Worm (Caenorhabditis elegans) whole organism, L2 larva: ENCODE measurements around the gene D1046.18.
A peak's percentile ranks its signal among the peaks of the same experiment; 100 is the strongest.

Experiments used
- C34F6.9 ChIP-seq: fragments of 150-350 bp; optimal IDR thresholded peaks from 2 replicates; lab custom pipeline; 2014; ENCODE audit warnings: missing biosample characterization, missing genetic modification characterization
- F13H6.1 ChIP-seq: sonication (generic microtip); optimal IDR thresholded peaks from 2 replicates; lab custom pipeline; 2016; ENCODE audit warnings: missing genetic modification characterization, missing compliant biosample characterization
- R02D3.7 ChIP-seq: fragments of 150-350 bp; optimal IDR thresholded peaks from 2 replicates; lab custom pipeline; 2014; ENCODE audit warnings: missing biosample characterization, missing genetic modification characterization
- Y55F3AM.14 ChIP-seq: fragments of 200-800 bp; sonication (Bioruptor generic); optimal IDR thresholded peaks from 2 replicates; lab custom pipeline; 2018; ENCODE audit warnings: mild to moderate bottlenecking, missing genetic modification characterization, missing compliant biosample characterization
- ZK546.5 ChIP-seq: sonication (generic microtip); optimal IDR thresholded peaks from 2 replicates; lab custom pipeline; 2017; ENCODE audit warnings: missing biosample characterization, missing genetic modification characterization
- alr-1 ChIP-seq: fragments of 150-350 bp; optimal IDR thresholded peaks from 2 replicates; lab custom pipeline; 2014; ENCODE audit warnings: missing biosample characterization, missing genetic modification characterization
- aly-2 ChIP-seq: fragments of 150-350 bp; optimal IDR thresholded peaks from 2 replicates; lab custom pipeline; 2014; ENCODE audit warnings: missing biosample characterization, missing genetic modification characterization
- ama-1 ChIP-seq: fragments of 150-350 bp; optimal IDR thresholded peaks from 2 replicates; lab custom pipeline; 2018; ENCODE audit warnings: inconsistent platforms
- blmp-1 ChIP-seq: sonication (generic microtip); optimal IDR thresholded peaks from 2 replicates; lab custom pipeline; 2017; ENCODE audit warnings: missing genetic modification characterization, mild to moderate bottlenecking, missing compliant biosample characterization, antibody characterized with exemption, moderate library complexity; ENCODE audit not compliant: insufficient read depth
- ceh-16 ChIP-seq: fragments of 150-350 bp; optimal IDR thresholded peaks from 2 replicates; lab custom pipeline; 2014; ENCODE audit warnings: missing biosample characterization, missing genetic modification characterization
- ceh-82 ChIP-seq: fragments of 150-350 bp; optimal IDR thresholded peaks from 2 replicates; lab custom pipeline; 2014; ENCODE audit warnings: missing biosample characterization, missing genetic modification characterization
- crh-2 ChIP-seq: sonication (generic microtip); optimal IDR thresholded peaks from 2 replicates; lab custom pipeline; 2017; ENCODE audit warnings: missing biosample characterization, missing genetic modification characterization
- dmd-4 ChIP-seq: sonication (generic microtip); optimal IDR thresholded peaks from 2 replicates; lab custom pipeline; 2017; ENCODE audit warnings: missing biosample characterization, missing genetic modification characterization
- egl-27 ChIP-seq: sonication (generic microtip); optimal IDR thresholded peaks from 3 replicates; lab custom pipeline; 2017; ENCODE audit warnings: missing biosample characterization, missing genetic modification reagents, missing genetic modification characterization
- elt-1 ChIP-seq: fragments of 150-350 bp; optimal IDR thresholded peaks from 2 replicates; lab custom pipeline; 2014; ENCODE audit warnings: missing biosample characterization, missing genetic modification characterization
- elt-3 ChIP-seq: sonication (generic microtip); optimal IDR thresholded peaks from 2 replicates; lab custom pipeline; 2017; ENCODE audit warnings: missing biosample characterization, missing genetic modification characterization
- fos-1 ChIP-seq: fragments of 150-350 bp; optimal IDR thresholded peaks from 2 replicates; lab custom pipeline; 2014; ENCODE audit warnings: missing biosample characterization, missing genetic modification characterization
- gmeb-1 ChIP-seq: fragments of 150-350 bp; optimal IDR thresholded peaks from 2 replicates; lab custom pipeline; 2014; ENCODE audit warnings: missing biosample characterization, missing genetic modification characterization
- lin-11 ChIP-seq: fragments of 150-350 bp; sonication (generic microtip); optimal IDR thresholded peaks from 2 replicates; lab custom pipeline; 2014; ENCODE audit warnings: missing biosample characterization, missing genetic modification characterization, inconsistent platforms, mixed read lengths
- lin-13 ChIP-seq: fragments of 150-350 bp; optimal IDR thresholded peaks from 2 replicates; lab custom pipeline; 2014; ENCODE audit warnings: missing biosample characterization, missing genetic modification reagents, missing genetic modification characterization
- lin-39 ChIP-seq: fragments of 150-350 bp; optimal IDR thresholded peaks from 2 replicates; lab custom pipeline; 2014; ENCODE audit warnings: missing biosample characterization, missing genetic modification reagents, missing genetic modification characterization
- lsy-2 ChIP-seq, 2 experiments: fragments of 150-350 bp in 1 of 2; sonication (generic microtip) in 1 of 2; optimal IDR thresholded peaks; 2 replicates each; lab custom pipeline; 2014 to 2017; ENCODE audit warnings: missing biosample characterization in 2 of 2, missing genetic modification characterization in 2 of 2
- mab-5 ChIP-seq: fragments of 150-350 bp; optimal IDR thresholded peaks from 2 replicates; lab custom pipeline; 2014; ENCODE audit warnings: missing biosample characterization, missing genetic modification characterization
- mbf-1 ChIP-seq: sonication (generic microtip); optimal IDR thresholded peaks from 2 replicates; lab custom pipeline; 2017; ENCODE audit warnings: missing biosample characterization, missing genetic modification characterization
- mdl-1 ChIP-seq, 2 experiments: fragments of 150-350 bp in 1 of 2; sonication (generic microtip) in 1 of 2; optimal IDR thresholded peaks; 2 replicates each; lab custom pipeline; 2017; ENCODE audit warnings: missing biosample characterization in 2 of 2, missing genetic modification characterization in 2 of 2
- nhr-10 ChIP-seq: sonication (generic microtip); optimal IDR thresholded peaks from 2 replicates; lab custom pipeline; 2017; ENCODE audit warnings: missing biosample characterization, missing genetic modification characterization
- nhr-11 ChIP-seq: fragments of 150-350 bp; optimal IDR thresholded peaks from 2 replicates; lab custom pipeline; 2014; ENCODE audit warnings: missing biosample characterization, missing genetic modification characterization
- nhr-12 ChIP-seq: fragments of 150-350 bp; optimal IDR thresholded peaks from 2 replicates; lab custom pipeline; 2014; ENCODE audit warnings: missing biosample characterization, missing genetic modification characterization
- nhr-129 ChIP-seq: fragments of 150-350 bp; optimal IDR thresholded peaks from 2 replicates; lab custom pipeline; 2014; ENCODE audit warnings: missing biosample characterization, missing genetic modification characterization
- nhr-21 ChIP-seq: fragments of 150-350 bp; optimal IDR thresholded peaks from 2 replicates; lab custom pipeline; 2014; ENCODE audit warnings: missing biosample characterization, missing genetic modification characterization
- nhr-23 ChIP-seq: fragments of 150-350 bp; optimal IDR thresholded peaks from 2 replicates; lab custom pipeline; 2014; ENCODE audit warnings: missing biosample characterization, missing genetic modification reagents, missing genetic modification characterization
- nhr-237 ChIP-seq: fragments of 150-350 bp; optimal IDR thresholded peaks from 2 replicates; lab custom pipeline; 2014; ENCODE audit warnings: missing biosample characterization, missing genetic modification characterization
- nhr-25 ChIP-seq: fragments of 150-350 bp; sonication (generic microtip); optimal IDR thresholded peaks from 3 replicates; lab custom pipeline; 2014; ENCODE audit warnings: missing biosample characterization, missing genetic modification characterization
- nhr-6 ChIP-seq: fragments of 150-350 bp; optimal IDR thresholded peaks from 2 replicates; lab custom pipeline; 2014; ENCODE audit warnings: missing biosample characterization, missing genetic modification characterization
- nhr-77 ChIP-seq: fragments of 150-350 bp; optimal IDR thresholded peaks from 2 replicates; lab custom pipeline; 2014; ENCODE audit warnings: missing biosample characterization, missing genetic modification characterization
- peb-1 ChIP-seq: fragments of 150-350 bp; optimal IDR thresholded peaks from 2 replicates; lab custom pipeline; 2014; ENCODE audit warnings: missing biosample characterization, missing genetic modification characterization
- sem-4 ChIP-seq: fragments of 150-350 bp; optimal IDR thresholded peaks from 2 replicates; lab custom pipeline; 2014; ENCODE audit warnings: missing biosample characterization, missing genetic modification reagents, missing genetic modification characterization
- skn-1 ChIP-seq: sonication (generic microtip); optimal IDR thresholded peaks from 2 replicates; lab custom pipeline; 2017; ENCODE audit warnings: missing biosample characterization, missing genetic modification characterization
- sma-3 ChIP-seq: sonication (generic microtip); optimal IDR thresholded peaks from 2 replicates; lab custom pipeline; 2016; ENCODE audit warnings: missing genetic modification reagents, missing genetic modification characterization, missing compliant biosample characterization
- sma-9 ChIP-seq, 2 experiments: fragments of 150-350 bp in 1 of 2; sonication (generic microtip) in 1 of 2; optimal IDR thresholded peaks; 2 replicates each; lab custom pipeline; 2014 to 2016; ENCODE audit warnings: missing genetic modification characterization in 2 of 2, mild to moderate bottlenecking in 1 of 2, missing biosample characterization in 1 of 2, missing compliant biosample characterization in 1 of 2, missing genetic modification reagents in 1 of 2, moderate library complexity in 1 of 2
- snpc-4 ChIP-seq: fragments of 150-350 bp; optimal IDR thresholded peaks from 2 replicates; lab custom pipeline; 2014; ENCODE audit warnings: missing biosample characterization, missing genetic modification characterization
- unc-39 ChIP-seq: fragments of 150-350 bp; optimal IDR thresholded peaks from 2 replicates; lab custom pipeline; 2014; ENCODE audit warnings: missing biosample characterization, missing genetic modification characterization
- unc-55 ChIP-seq: fragments of 150-350 bp; sonication (generic microtip); optimal IDR thresholded peaks from 3 replicates; lab custom pipeline; 2014; ENCODE audit warnings: missing biosample characterization, missing genetic modification reagents, missing genetic modification characterization
- unc-62 ChIP-seq: fragments of 150-350 bp; optimal IDR thresholded peaks from 2 replicates; lab custom pipeline; 2014; ENCODE audit warnings: missing biosample characterization, missing genetic modification reagents, missing genetic modification characterization
- zag-1 ChIP-seq: fragments of 150-350 bp; optimal IDR thresholded peaks from 2 replicates; lab custom pipeline; 2014; ENCODE audit warnings: missing biosample characterization, missing genetic modification characterization
- ztf-1 ChIP-seq: fragments of 200-800 bp; sonication (Bioruptor generic); conservative IDR thresholded peaks from 2 replicates; pipeline ENCODE4 v1.3.6; 2022; ENCODE audit warnings: missing genetic modification characterization, missing compliant biosample characterization
- ztf-11 ChIP-seq: sonication (generic microtip); optimal IDR thresholded peaks from 2 replicates; lab custom pipeline; 2017; ENCODE audit warnings: missing biosample characterization, missing genetic modification characterization
- ztf-4 ChIP-seq: fragments of 150-350 bp; optimal IDR thresholded peaks from 2 replicates; lab custom pipeline; 2014; ENCODE audit warnings: missing biosample characterization, missing genetic modification characterization

D1046.18 gene

ce11 chrIV:8926511-8926910, 3.5 kb upstream of the D1046.18 start:
- TF ChIP-seq ZK546.5 (tag; lab: Kevin White, UChicago), result no peak
- no peak for TF ChIP-seq nhr-129 (tag; lab: Kevin White, UChicago)
- no peak for TF ChIP-seq mbf-1
- TF ChIP-seq mdl-1 (tag; optimal IDR thresholded peaks at IDR 0.05; lab: Kevin White, UChicago), result no peak
- no peak for TF ChIP-seq elt-1 (tag; lab: Kevin White, UChicago)
- no peak for TF ChIP-seq blmp-1 (tag; lab: Kevin White, UChicago)
- TF ChIP-seq gmeb-1 (tag; lab: Kevin White, UChicago), result no peak
- no peak for TF ChIP-seq skn-1 (tag; lab: Kevin White, UChicago)
- no peak for TF ChIP-seq zag-1
- no peak for TF ChIP-seq egl-27 (tag; lab: Kevin White, UChicago)
- TF ChIP-seq ztf-4 (tag; lab: Kevin White, UChicago), result no peak
- no peak for TF ChIP-seq ztf-11 (tag; lab: Kevin White, UChicago)
- no peak for TF ChIP-seq alr-1 (tag; lab: Kevin White, UChicago)
- TF ChIP-seq ceh-82 (tag; lab: Kevin White, UChicago), result no peak
- no peak for TF ChIP-seq nhr-12 (tag; lab: Kevin White, UChicago)

ce11 chrIV:8927093-8927492, 2.9 kb upstream of the D1046.18 start:
- TF ChIP-seq sem-4 (tag; lab: Kevin White, UChicago) (peak; percentile 52), ama-1 (no peak), mab-5 (peak; percentile 22), unc-55 (GFP tag; lab: Kevin White, UChicago) (peak; percentile 54), dmd-4 (tag; lab: Kevin White, UChicago) (no peak), nhr-6 (no peak), elt-3 (tag; lab: Kevin White, UChicago) (no peak), mbf-1 (no peak), mdl-1 (tag; optimal IDR thresholded peaks at IDR 0.05; lab: Kevin White, UChicago) (peak in 1 of 2 experiments; percentile 45), nhr-77 (tag; lab: Kevin White, UChicago) (no peak), nhr-10 (tag; lab: Kevin White, UChicago) (peak; percentile 24), lin-11 (peak; percentile 78), F13H6.1 (peak; percentile 87), lin-13 (peak; percentile 70), ceh-82 (tag; lab: Kevin White, UChicago) (no peak), unc-39 (tag; lab: Kevin White, UChicago) (no peak), C34F6.9 (tag; lab: Kevin White, UChicago) (peak; percentile 63), lin-39 (tag; lab: Kevin White, UChicago) (no peak), crh-2 (peak; percentile 68), nhr-237 (tag; lab: Kevin White, UChicago) (no peak), sma-9 (GFP tag; optimal IDR thresholded peaks at IDR 0.05; lab: Kevin White, UChicago) (peak; percentile 75), sma-9 (tag; optimal IDR thresholded peaks at IDR 0.05; lab: Kevin White, UChicago) (no peak), nhr-23 (tag; lab: Kevin White, UChicago) (no peak), elt-1 (tag; lab: Kevin White, UChicago) (no peak), lsy-2 (tag; optimal IDR thresholded peaks at IDR 0.05; lab: Kevin White, UChicago) (peak in 1 of 2 experiments; percentile 23), skn-1 (tag; lab: Kevin White, UChicago) (no peak), ztf-1 (no peak), nhr-129 (tag; lab: Kevin White, UChicago) (peak; percentile 82), unc-62 (GFP tag; lab: Kevin White, UChicago) (no peak), aly-2 (tag; lab: Kevin White, UChicago) (no peak), blmp-1 (tag; lab: Kevin White, UChicago) (no peak), ztf-4 (tag; lab: Kevin White, UChicago) (peak; percentile 29), egl-27 (tag; lab: Kevin White, UChicago) (peak; percentile 41), alr-1 (tag; lab: Kevin White, UChicago) (no peak), nhr-21 (tag; lab: Kevin White, UChicago) (peak; percentile 84), nhr-11 (tag; lab: Kevin White, UChicago) (no peak), R02D3.7 (tag; lab: Kevin White, UChicago) (no peak), ceh-16 (peak; percentile 42), fos-1 (peak; percentile 78), gmeb-1 (tag; lab: Kevin White, UChicago) (peak; percentile 68), nhr-25 (tag; lab: Kevin White, UChicago) (peak; percentile 54), sma-3 (peak; percentile 81), ztf-11 (tag; lab: Kevin White, UChicago) (no peak), nhr-12 (tag; lab: Kevin White, UChicago) (no peak), zag-1 (no peak), snpc-4 (tag; lab: Kevin White, UChicago) (peak; percentile 18), peb-1 (tag; lab: Kevin White, UChicago) (no peak), Y55F3AM.14 (GFP tag; lab: Kevin White, UChicago) (peak; percentile 71), ZK546.5 (tag; lab: Kevin White, UChicago) (no peak)
- TF ChIP-seq, all 48 proteins: peak for 23
